Fruit fly (Drosophila melanogaster): Measurements from ENCODE around the gene Inx2.

DNA sequence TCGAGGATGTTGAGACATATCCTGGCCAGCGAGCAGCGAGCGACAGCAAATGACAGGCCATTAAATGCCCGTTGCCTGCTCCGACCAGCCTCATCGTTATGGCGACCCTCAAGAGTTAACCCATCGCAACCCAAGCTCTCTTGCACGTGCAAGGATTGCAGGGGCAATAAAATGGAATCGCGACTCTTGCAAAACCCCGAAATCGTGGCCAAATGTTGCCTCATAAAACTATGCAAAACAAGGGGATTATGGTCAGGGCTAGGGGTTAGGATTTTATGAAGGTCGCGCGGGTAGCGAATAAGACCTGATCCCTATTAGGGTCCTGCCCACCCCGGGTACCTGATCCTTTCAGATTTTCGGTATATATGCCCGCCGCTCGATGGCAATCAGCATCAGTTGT, 50.6 kb downstream of the Inx2 start, which contains the start of gene nullo:
- TF ChIP-seq Rel (GFP tag; optimal IDR thresholded peaks at IDR 0.05) (no peak), Rel (tag; optimal IDR thresholded peaks at IDR 0.05) (no peak), Dfd (GFP tag; optimal IDR thresholded peaks at IDR 0.05) (no peak), OdsH (GFP tag; optimal IDR thresholded peaks at IDR 0.05) (no peak), woc (GFP tag; optimal IDR thresholded peaks at IDR 0.05) (no peak), Vsx2 (GFP tag; optimal IDR thresholded peaks at IDR 0.05; ENCODE audit: partially characterized antibody) (no peak)

Measured in whole organism, wandering third instar larva.